Fruit fly (Drosophila melanogaster): ENCODE measurements around the gene Nt5a.

dm6 chr3L:1335989-1336961 lies 29.1 kb upstream of the Nt5a start:
- TF ChIP-seq fru (GFP tag; optimal IDR thresholded peaks at IDR 0.05) (peak; percentile 68), Vsx2 (GFP tag; optimal IDR thresholded peaks at IDR 0.05; ENCODE audit: partially characterized antibody) (no peak), pan (optimal IDR thresholded peaks at IDR 0.05) (no peak), h (GFP tag; optimal IDR thresholded peaks at IDR 0.05) (peak; percentile 86), Dfd (GFP tag; optimal IDR thresholded peaks at IDR 0.05) (no peak), psq (GFP tag; optimal IDR thresholded peaks at IDR 0.05) (peak; percentile 35), Hr78 (GFP tag; optimal IDR thresholded peaks at IDR 0.05) (no peak), Hr83 (GFP tag; optimal IDR thresholded peaks at IDR 0.05; ENCODE audit: poor library complexity, severe bottlenecking) (no peak), CrebA (GFP tag; optimal IDR thresholded peaks at IDR 0.05; ENCODE audit: borderline replicate concordance) (no peak), sv (GFP tag; optimal IDR thresholded peaks at IDR 0.05) (no peak), dsf (GFP tag; optimal IDR thresholded peaks at IDR 0.05; ENCODE audit: borderline replicate concordance) (no peak)
